Fruit fly (Drosophila melanogaster) whole organism, pupa: ENCODE results near the gene CG10943.

Source experiments
- CG10348 ChIP-seq: fragments of 200-800 bp; sonication (Bioruptor generic); IDR thresholded peaks from 2 replicates; pipeline ENCODE4 v1.3.6; 2022; ENCODE audit warnings: missing biosample characterization, missing genetic modification characterization
- CG12605 ChIP-seq: fragments of 200-800 bp; sonication (Bioruptor generic); IDR thresholded peaks from 2 replicates; pipeline ENCODE4 v1.3.6; 2022; ENCODE audit warnings: missing biosample characterization, missing genetic modification characterization
- CG34367 ChIP-seq: fragments of 200-800 bp; sonication (Bioruptor generic); optimal IDR thresholded peaks from 2 replicates; lab custom pipeline; 2018; ENCODE audit warnings: missing biosample characterization, mild to moderate bottlenecking, missing genetic modification characterization
- CG8159 ChIP-seq: fragments of 200-800 bp; sonication (Bioruptor generic); optimal IDR thresholded peaks from 3 replicates; lab custom pipeline; 2018; ENCODE audit warnings: missing biosample characterization, mild to moderate bottlenecking, missing genetic modification characterization, moderate library complexity
- EcR ChIP-seq: fragments of 200-800 bp; sonication (Bioruptor generic); optimal IDR thresholded peaks from 3 replicates; lab custom pipeline; 2019; ENCODE audit warnings: missing biosample characterization, missing genetic modification characterization, mild to moderate bottlenecking, moderate library complexity, missing genetic modification reagents
- Ets98B ChIP-seq: fragments of 200-800 bp; sonication (Bioruptor generic); IDR thresholded peaks from 2 replicates; pipeline ENCODE4 v1.3.6; 2022; ENCODE audit warnings: missing biosample characterization, missing genetic modification characterization
- fd96Ca ChIP-seq: fragments of 200-800 bp; sonication (Bioruptor generic); IDR thresholded peaks from 3 replicates; pipeline ENCODE4 v1.3.6; 2022; ENCODE audit warnings: missing biosample characterization, missing genetic modification characterization
- gl ChIP-seq: fragments of 200-800 bp; sonication (Bioruptor generic); optimal IDR thresholded peaks from 2 replicates; lab custom pipeline; 2018; ENCODE audit warnings: missing biosample characterization, mild to moderate bottlenecking, missing genetic modification characterization

DNA sequence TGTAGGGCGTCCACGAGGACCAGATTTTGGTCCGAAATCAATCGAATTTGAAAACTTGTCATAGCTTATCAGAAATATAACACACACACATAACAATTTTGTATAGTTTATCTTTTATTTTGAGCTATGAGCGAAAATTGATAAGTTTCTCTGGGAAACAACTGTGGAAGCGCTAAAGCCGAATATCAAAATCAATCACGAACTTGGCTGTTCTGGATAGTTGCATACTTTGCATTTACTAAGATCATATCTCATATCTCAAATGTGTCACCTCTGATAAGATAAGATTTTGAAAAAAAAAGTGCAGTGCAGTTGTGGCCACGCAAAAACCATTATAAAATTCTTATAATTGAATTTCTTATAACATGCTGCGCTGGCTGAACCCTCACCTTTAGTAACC is 40.9 kb upstream of the CG10943 start, which contains the start of gene CG32117:
- no peak for TF ChIP-seq EcR
- TF ChIP-seq Ets98B, result no peak
- TF ChIP-seq CG34367 (tag; lab: Kevin White, UChicago), result no peak
- TF ChIP-seq CG12605, result no peak
- no peak for TF ChIP-seq CG10348
- no peak for TF ChIP-seq fd96Ca (GFP tag; lab: Robert Waterston, UW)
- no peak for TF ChIP-seq CG8159 (tag; lab: Kevin White, UChicago)
- TF ChIP-seq gl (tag; lab: Kevin White, UChicago), result no peak
